Worm (Caenorhabditis elegans) whole organism, young adult: ENCODE measurements around the gene F19H8.2.

Experiments
- B0019.2 ChIP-seq: fragments of 200-800 bp; sonication (Bioruptor generic); conservative IDR thresholded peaks from 2 replicates; pipeline ENCODE4 v1.3.6; 2022; ENCODE audit warnings: missing genetic modification reagents, missing genetic modification characterization, missing compliant biosample characterization
- D2030.7 ChIP-seq: fragments of 200-800 bp; sonication (Bioruptor generic); IDR thresholded peaks from 2 replicates; pipeline ENCODE4 v1.3.6; 2022; ENCODE audit warnings: missing genetic modification reagents, missing genetic modification characterization, missing compliant biosample characterization
- F33H1.4 ChIP-seq: fragments of 200-800 bp; sonication (Bioruptor generic); IDR thresholded peaks from 2 replicates; pipeline ENCODE4 v1.3.6; 2022; ENCODE audit warnings: missing genetic modification reagents, missing genetic modification characterization, missing compliant biosample characterization
- K11D2.4 ChIP-seq: fragments of 200-800 bp; sonication (Bioruptor generic); IDR thresholded peaks from 2 replicates; pipeline ENCODE4 v1.3.6; 2022; ENCODE audit warnings: missing genetic modification reagents, missing genetic modification characterization, missing compliant biosample characterization
- K12H6.12 ChIP-seq: fragments of 200-800 bp; sonication (Bioruptor generic); optimal IDR thresholded peaks from 2 replicates; lab custom pipeline; 2018; ENCODE audit warnings: mild to moderate bottlenecking, missing genetic modification characterization, missing compliant biosample characterization
- T26A5.8 ChIP-seq: sonication (generic microtip); optimal IDR thresholded peaks from 2 replicates; lab custom pipeline; 2016; ENCODE audit warnings: missing genetic modification characterization, missing compliant biosample characterization
- Y79H2A.3 ChIP-seq: fragments of 200-800 bp; sonication (Bioruptor generic); conservative IDR thresholded peaks from 2 replicates; pipeline ENCODE4 v1.3.6; 2022; ENCODE audit warnings: missing genetic modification reagents, missing genetic modification characterization, missing compliant biosample characterization
- attf-3 ChIP-seq: fragments of 200-800 bp; sonication (Bioruptor generic); conservative IDR thresholded peaks from 2 replicates; pipeline ENCODE4 v1.3.6; 2022; ENCODE audit warnings: missing genetic modification reagents, missing genetic modification characterization, missing compliant biosample characterization
- cebp-1 ChIP-seq, 2 experiments: fragments of 200-800 bp in 1 of 2; sonication (Bioruptor generic) in 1 of 2; sonication (generic microtip) in 1 of 2; IDR thresholded peaks in 1 of 2; optimal IDR thresholded peaks in 1 of 2; 2 replicates each; pipeline versions ENCODE4 v1.3.6 to Lab custom; 2017 to 2022; ENCODE audit warnings: missing compliant biosample characterization in 2 of 2, missing genetic modification characterization in 2 of 2, mild to moderate bottlenecking in 1 of 2, missing genetic modification reagents in 1 of 2, moderate library complexity in 1 of 2
- cebp-2 ChIP-seq: fragments of 200-800 bp; sonication (Bioruptor generic); IDR thresholded peaks from 2 replicates; pipeline ENCODE4 v1.3.6; 2022; ENCODE audit warnings: missing genetic modification characterization, missing compliant biosample characterization
- ceh-91 ChIP-seq: fragments of 200-800 bp; sonication (Bioruptor generic); IDR thresholded peaks from 2 replicates; pipeline ENCODE4 v1.3.6; 2022; ENCODE audit warnings: missing genetic modification reagents, missing genetic modification characterization, missing compliant biosample characterization
- dox-1 ChIP-seq: fragments of 200-800 bp; sonication (Bioruptor generic); IDR thresholded peaks from 2 replicates; pipeline ENCODE4 v1.3.6; 2022; ENCODE audit warnings: missing genetic modification reagents, missing genetic modification characterization, missing compliant biosample characterization
- egrh-3 ChIP-seq: fragments of 200-800 bp; sonication (Bioruptor generic); IDR thresholded peaks from 2 replicates; pipeline ENCODE4 v1.3.6; 2022; ENCODE audit warnings: missing genetic modification reagents, missing genetic modification characterization, missing compliant biosample characterization
- ets-4 ChIP-seq: fragments of 200-800 bp; sonication (Bioruptor generic); optimal IDR thresholded peaks from 2 replicates; lab custom pipeline; 2018; ENCODE audit warnings: mild to moderate bottlenecking, missing genetic modification characterization, missing compliant biosample characterization
- him-1 ChIP-seq: sonication (generic microtip); optimal IDR thresholded peaks from 2 replicates; lab custom pipeline; 2016; ENCODE audit warnings: missing genotype, missing genetic modification reagents, missing genetic modification characterization, missing compliant biosample characterization
- hlh-12 ChIP-seq: sonication (generic microtip); optimal IDR thresholded peaks from 2 replicates; lab custom pipeline; 2016; ENCODE audit warnings: missing genetic modification characterization, missing compliant biosample characterization
- hmg-1.2 ChIP-seq: fragments of 200-800 bp; sonication (Bioruptor generic); IDR thresholded peaks from 2 replicates; pipeline ENCODE4 v1.3.6; 2022; ENCODE audit warnings: missing genetic modification reagents, missing genetic modification characterization, missing compliant biosample characterization
- lsl-1 ChIP-seq: fragments of 200-800 bp; sonication (Bioruptor generic); optimal IDR thresholded peaks from 2 replicates; lab custom pipeline; 2018; ENCODE audit warnings: mild to moderate bottlenecking, missing genetic modification characterization, moderate library complexity, missing compliant biosample characterization
- madf-6 ChIP-seq: fragments of 200-800 bp; sonication (Bioruptor generic); IDR thresholded peaks from 2 replicates; pipeline ENCODE4 v1.3.6; 2022; ENCODE audit warnings: missing genetic modification reagents, missing genetic modification characterization, missing compliant biosample characterization
- madf-8 ChIP-seq: fragments of 200-800 bp; sonication (Bioruptor generic); conservative IDR thresholded peaks from 2 replicates; pipeline ENCODE4 v1.3.6; 2022; ENCODE audit warnings: missing genetic modification reagents, missing genetic modification characterization, missing compliant biosample characterization
- mcd-1 ChIP-seq: fragments of 200-800 bp; sonication (Bioruptor generic); IDR thresholded peaks from 2 replicates; pipeline ENCODE4 v1.3.6; 2022; ENCODE audit warnings: missing genetic modification reagents, missing genetic modification characterization, missing compliant biosample characterization
- nhr-80 ChIP-seq: sonication (generic microtip); optimal IDR thresholded peaks from 2 replicates; lab custom pipeline; 2016; ENCODE audit warnings: missing genetic modification characterization, missing compliant biosample characterization
- repo-1 ChIP-seq: sonication (generic microtip); optimal IDR thresholded peaks from 2 replicates; lab custom pipeline; 2017; ENCODE audit warnings: mild to moderate bottlenecking, missing genetic modification characterization, missing compliant biosample characterization
- snpc-4 ChIP-seq, 5 experiments: fragments of 150-350 bp in 1 of 5; sonication (generic microtip) in 4 of 5; optimal IDR thresholded peaks; 2 replicates each; lab custom pipeline; 2014 to 2018; ENCODE audit warnings: missing genetic modification characterization in 5 of 5, missing biosample characterization in 3 of 5, antibody characterized with exemption in 2 of 5, mild to moderate bottlenecking in 2 of 5, missing compliant biosample characterization in 2 of 5, missing genotype in 2 of 5, moderate library complexity in 2 of 5, missing genetic modification reagents in 1 of 5
- unc-130 ChIP-seq: sonication (generic microtip); optimal IDR thresholded peaks from 2 replicates; lab custom pipeline; 2016; ENCODE audit warnings: missing genetic modification reagents, missing genetic modification characterization, missing compliant biosample characterization
- xnd-1 ChIP-seq: sonication (generic microtip); optimal IDR thresholded peaks from 2 replicates; lab custom pipeline; 2016; ENCODE audit warnings: missing genotype, missing genetic modification reagents, missing genetic modification characterization, missing compliant biosample characterization
- zfh-2 ChIP-seq: fragments of 200-800 bp; sonication (Bioruptor generic); conservative IDR thresholded peaks from 2 replicates; pipeline ENCODE4 v1.3.6; 2022; ENCODE audit warnings: missing genetic modification reagents, missing genetic modification characterization, missing compliant biosample characterization
- ztf-25 ChIP-seq: fragments of 200-800 bp; sonication (Bioruptor generic); IDR thresholded peaks from 2 replicates; pipeline ENCODE4 v1.3.6; 2022; ENCODE audit warnings: missing genetic modification reagents, missing genetic modification characterization, missing compliant biosample characterization
- ztf-28 ChIP-seq: fragments of 200-800 bp; sonication (Bioruptor generic); IDR thresholded peaks from 2 replicates; pipeline ENCODE4 v1.3.6; 2022; ENCODE audit warnings: missing genetic modification reagents, missing genetic modification characterization, missing compliant biosample characterization

The F19H8.2 gene

DNA sequence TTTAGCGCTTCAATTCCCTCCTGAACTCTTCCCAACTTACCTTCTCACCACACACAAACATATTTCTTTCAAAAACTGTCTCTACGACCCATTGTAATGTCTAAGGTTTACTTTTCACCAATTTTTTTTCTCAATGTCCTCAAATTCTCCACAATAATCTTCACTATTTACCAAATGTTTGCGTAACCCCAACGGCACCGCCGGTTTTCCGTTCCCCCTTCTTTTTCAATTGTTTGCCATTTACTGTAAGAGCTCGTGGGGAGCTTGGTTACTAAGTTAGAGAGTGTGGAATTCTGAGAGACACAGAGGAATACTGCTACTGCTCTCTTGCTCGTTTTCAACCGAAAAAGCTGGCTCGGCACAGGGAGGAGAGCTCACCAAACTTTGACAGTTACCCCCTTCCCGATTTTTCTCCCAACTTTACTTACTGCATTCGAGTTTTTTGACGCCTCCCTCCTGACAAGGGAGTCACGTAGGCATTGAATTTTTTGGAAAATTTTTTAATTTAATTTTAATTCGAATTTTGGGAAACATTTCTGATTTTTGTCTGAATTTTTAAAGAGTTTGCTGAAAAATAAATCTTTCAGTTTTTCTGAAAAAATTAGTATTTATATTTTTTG, 35.0 kb downstream of the F19H8.2 start:
- TF ChIP-seq nhr-80 (tag; lab: Kevin White, UChicago), result no peak
- TF ChIP-seq mcd-1 (GFP tag; lab: Robert Waterston, UW), result no peak
- no peak for TF ChIP-seq ztf-25
- no peak for TF ChIP-seq Y79H2A.3 (GFP tag; lab: Robert Waterston, UW)
- no peak for TF ChIP-seq him-1 (tag; lab: Kevin White, UChicago)
- no peak for TF ChIP-seq hlh-12 (tag; lab: Kevin White, UChicago)
- no peak for TF ChIP-seq T26A5.8 (tag; lab: Kevin White, UChicago)

DNA sequence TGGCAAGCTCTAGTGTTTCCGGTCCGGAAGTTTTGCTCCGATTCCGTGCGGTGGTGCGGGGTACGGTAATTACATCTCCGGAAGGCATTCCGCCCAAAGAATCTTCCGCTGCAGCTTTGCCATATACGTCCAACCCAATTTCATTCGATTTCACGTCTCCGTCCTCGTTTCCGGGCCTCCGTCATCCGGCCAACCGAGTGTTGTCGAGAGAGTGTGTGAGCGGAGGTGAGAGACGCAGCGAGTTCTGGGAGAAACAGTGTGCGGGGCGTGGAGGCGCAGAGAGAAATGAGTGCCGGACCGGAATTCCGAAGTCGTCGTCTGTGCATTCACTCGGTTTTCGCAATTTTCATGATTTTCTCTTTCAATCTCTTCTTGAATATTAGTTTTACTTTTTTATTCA, 36.3 kb downstream of the F19H8.2 start:
- TF ChIP-seq repo-1 (no peak), attf-3 (GFP tag; lab: Robert Waterston, UW) (no peak), egrh-3 (GFP tag; lab: Robert Waterston, UW) (peak; percentile 58), K12H6.12 (tag; lab: Kevin White, UChicago) (peak; percentile 1), unc-130 (GFP tag; lab: Kevin White, UChicago) (no peak), ceh-91 (GFP tag; lab: Robert Waterston, UW) (no peak), cebp-2 (GFP tag; lab: Robert Waterston, UW) (no peak), snpc-4 (GFP tag; optimal IDR thresholded peaks at IDR 0.05; lab: Kevin White, UChicago) (no peak), snpc-4 (tag; optimal IDR thresholded peaks at IDR 0.05; lab: Kevin White, UChicago) (no peak), B0019.2 (GFP tag; lab: Robert Waterston, UW) (no peak), cebp-1 (GFP tag; IDR thresholded peaks at IDR 0.05; lab: Robert Waterston, UW) (no peak), cebp-1 (tag; optimal IDR thresholded peaks at IDR 0.05; lab: Kevin White, UChicago) (no peak), hmg-1.2 (GFP tag; lab: Robert Waterston, UW) (peak; percentile 98), K11D2.4 (GFP tag; lab: Robert Waterston, UW) (no peak), zfh-2 (GFP tag; lab: Robert Waterston, UW) (peak; percentile 91)

DNA sequence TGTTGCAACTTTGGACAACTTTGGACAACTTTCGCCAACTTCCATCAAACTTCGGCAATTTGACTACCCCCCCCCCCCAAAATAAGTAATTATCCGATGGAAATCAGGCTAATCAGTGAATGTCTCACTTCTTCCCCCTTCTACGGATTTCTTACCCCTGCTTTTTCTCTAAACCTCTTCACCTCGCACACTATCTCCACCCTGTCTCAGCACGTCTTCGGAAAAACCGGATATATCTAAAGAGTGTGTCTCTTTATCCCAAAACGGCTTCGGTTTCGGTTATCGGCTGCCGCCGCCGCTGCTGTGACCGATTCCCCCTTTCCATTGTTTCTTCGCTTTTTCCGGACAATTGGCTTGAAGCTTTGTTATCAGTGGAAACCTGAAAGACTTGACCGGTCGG, 37.9 kb downstream of the F19H8.2 start:
- TF ChIP-seq madf-6 (GFP tag; lab: Robert Waterston, UW), result no peak
- peak; percentile 55 for TF ChIP-seq hmg-1.2 (GFP tag; lab: Robert Waterston, UW)
- no peak for TF ChIP-seq ets-4 (GFP tag; lab: Kevin White, UChicago)

DNA sequence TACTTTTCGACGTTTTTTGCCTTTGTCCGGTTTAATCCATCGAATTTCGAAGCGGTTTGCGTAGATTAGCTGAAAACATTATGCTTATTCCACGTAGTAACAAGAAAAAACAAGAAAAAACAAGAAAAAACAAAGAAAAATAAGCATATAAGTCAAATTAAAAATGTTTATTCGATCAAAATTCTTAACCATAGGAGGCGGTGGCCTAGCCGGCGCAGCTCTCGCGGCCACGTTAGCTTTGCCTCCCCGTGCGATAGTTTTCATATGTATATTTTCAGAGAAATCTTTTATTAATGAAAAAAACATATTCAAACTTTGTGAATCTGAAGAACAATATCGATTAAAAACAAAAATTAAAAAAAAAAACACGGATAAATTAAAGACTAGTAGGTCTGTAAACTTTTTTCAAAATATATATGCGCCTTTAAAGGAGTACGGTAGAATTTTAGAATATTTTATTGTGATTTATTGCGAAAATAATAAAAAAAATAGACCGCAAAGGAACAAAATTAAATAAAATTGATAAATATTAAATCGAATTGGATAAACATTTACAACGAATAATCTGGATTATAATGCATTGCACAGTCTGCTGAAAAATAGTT, 41.8 kb downstream of the F19H8.2 start:
- TF ChIP-seq madf-6 (GFP tag; lab: Robert Waterston, UW), result peak; percentile 70
- TF ChIP-seq egrh-3 (GFP tag; lab: Robert Waterston, UW), result peak; percentile 53; the same call in 1 of the 2 replicates
- TF ChIP-seq lsl-1 (GFP tag; lab: Kevin White, UChicago), result peak; percentile 78
- 0 out of 2 replicates have a peak, but pooled peaks have one; percentile 36 for TF ChIP-seq ztf-28 (GFP tag; lab: Robert Waterston, UW)
- TF ChIP-seq xnd-1 (tag; lab: Kevin White, UChicago), result peak; percentile 79
- peak; percentile 97 for TF ChIP-seq hmg-1.2 (GFP tag; lab: Robert Waterston, UW)
- TF ChIP-seq D2030.7 (GFP tag; lab: Robert Waterston, UW), result peak; percentile 43; the same call in 1 of the 2 replicates
- peak; percentile 70 for TF ChIP-seq dox-1 (GFP tag; lab: Robert Waterston, UW)
- peak; percentile 38; the same call in 1 of the 2 replicates for TF ChIP-seq F33H1.4 (GFP tag; lab: Robert Waterston, UW)
- 0 out of 2 replicates have a peak, but pooled peaks have one; percentile 35 for TF ChIP-seq mcd-1 (GFP tag; lab: Robert Waterston, UW)
- TF ChIP-seq madf-8 (GFP tag; lab: Robert Waterston, UW), result peak; percentile 80
- peak; percentile 40; the same call in 1 of the 2 replicates for TF ChIP-seq ceh-91 (GFP tag; lab: Robert Waterston, UW)
